Worm (Caenorhabditis elegans) whole organism, young adult: ENCODE measurements around the gene sre-3.

Experiments
- C06A6.2 ChIP-seq: fragments of 200-800 bp; sonication (Bioruptor generic); conservative IDR thresholded peaks from 2 replicates; pipeline ENCODE4 v1.3.6; 2022; ENCODE audit warnings: missing genetic modification characterization, missing compliant biosample characterization
- D2030.7 ChIP-seq: fragments of 200-800 bp; sonication (Bioruptor generic); IDR thresholded peaks from 2 replicates; pipeline ENCODE4 v1.3.6; 2022; ENCODE audit warnings: missing genetic modification reagents, missing genetic modification characterization, missing compliant biosample characterization
- F23B12.7 ChIP-seq: sonication (generic microtip); optimal IDR thresholded peaks from 2 replicates; lab custom pipeline; 2017; ENCODE audit warnings: missing genetic modification characterization, mild to moderate bottlenecking, missing compliant biosample characterization, antibody characterized with exemption, moderate library complexity; ENCODE audit not compliant: insufficient read depth
- F33H1.4 ChIP-seq: fragments of 200-800 bp; sonication (Bioruptor generic); IDR thresholded peaks from 2 replicates; pipeline ENCODE4 v1.3.6; 2022; ENCODE audit warnings: missing genetic modification reagents, missing genetic modification characterization, missing compliant biosample characterization
- F49E8.2 ChIP-seq: sonication (generic microtip); optimal IDR thresholded peaks from 3 replicates; lab custom pipeline; 2017; ENCODE audit warnings: missing genetic modification characterization, mild to moderate bottlenecking, missing compliant biosample characterization, antibody characterized with exemption, moderate library complexity; ENCODE audit not compliant: insufficient read depth
- Y67H2A.10 ChIP-seq: fragments of 200-800 bp; sonication (Bioruptor generic); conservative IDR thresholded peaks from 2 replicates; pipeline ENCODE4 v1.3.6; 2022; ENCODE audit warnings: missing genetic modification reagents, missing genetic modification characterization, missing compliant biosample characterization
- Y95B8A.8 ChIP-seq: fragments of 200-800 bp; sonication (Bioruptor generic); IDR thresholded peaks from 2 replicates; pipeline ENCODE4 v1.3.6; 2022; ENCODE audit warnings: missing genetic modification reagents, missing genetic modification characterization, missing compliant biosample characterization
- ZK185.1 ChIP-seq: sonication (generic microtip); optimal IDR thresholded peaks from 2 replicates; lab custom pipeline; 2016; ENCODE audit warnings: mild to moderate bottlenecking, missing genetic modification characterization, missing compliant biosample characterization; ENCODE audit not compliant: poor library complexity, severe bottlenecking
- ama-1 ChIP-seq, 3 experiments: fragments of 150-350 bp in 1 of 3; sonication (generic microtip) in 2 of 3; optimal IDR thresholded peaks; 2 replicates each; lab custom pipeline; 2014 to 2018; ENCODE audit warnings: missing biosample characterization in 2 of 3, missing genetic modification characterization in 2 of 3, missing genetic modification reagents in 2 of 3
- aptf-2 ChIP-seq: fragments of 200-800 bp; sonication (Bioruptor generic); conservative IDR thresholded peaks from 2 replicates; pipeline ENCODE4 v1.3.6; 2022; ENCODE audit warnings: missing genetic modification reagents, missing genetic modification characterization, missing compliant biosample characterization
- athp-1 ChIP-seq: sonication (generic microtip); optimal IDR thresholded peaks from 2 replicates; lab custom pipeline; 2017; ENCODE audit warnings: mild to moderate bottlenecking, missing genetic modification characterization, missing compliant biosample characterization
- attf-3 ChIP-seq: fragments of 200-800 bp; sonication (Bioruptor generic); conservative IDR thresholded peaks from 2 replicates; pipeline ENCODE4 v1.3.6; 2022; ENCODE audit warnings: missing genetic modification reagents, missing genetic modification characterization, missing compliant biosample characterization
- attf-5 ChIP-seq: fragments of 200-800 bp; sonication (Bioruptor generic); optimal IDR thresholded peaks from 2 replicates; lab custom pipeline; 2018; ENCODE audit warnings: mild to moderate bottlenecking, missing genetic modification characterization, missing compliant biosample characterization
- attf-6 ChIP-seq: fragments of 200-800 bp; sonication (Bioruptor generic); IDR thresholded peaks from 2 replicates; pipeline ENCODE4 v1.3.6; 2022; ENCODE audit warnings: missing genetic modification reagents, missing genetic modification characterization, missing compliant biosample characterization
- bed-1 ChIP-seq: fragments of 200-800 bp; sonication (Bioruptor generic); IDR thresholded peaks from 2 replicates; pipeline ENCODE4 v1.3.6; 2022; ENCODE audit warnings: missing genetic modification reagents, missing genetic modification characterization, missing compliant biosample characterization
- ccch-3 ChIP-seq: fragments of 200-800 bp; sonication (Bioruptor generic); optimal IDR thresholded peaks from 2 replicates; lab custom pipeline; 2018; ENCODE audit warnings: mild to moderate bottlenecking, missing genetic modification characterization, missing compliant biosample characterization
- cebp-2 ChIP-seq: fragments of 200-800 bp; sonication (Bioruptor generic); IDR thresholded peaks from 2 replicates; pipeline ENCODE4 v1.3.6; 2022; ENCODE audit warnings: missing genetic modification characterization, missing compliant biosample characterization
- ceh-100 ChIP-seq: fragments of 200-800 bp; sonication (Bioruptor generic); IDR thresholded peaks from 2 replicates; pipeline ENCODE4 v1.3.6; 2022; ENCODE audit warnings: missing genetic modification reagents, missing genetic modification characterization, missing compliant biosample characterization
- ceh-91 ChIP-seq: fragments of 200-800 bp; sonication (Bioruptor generic); IDR thresholded peaks from 2 replicates; pipeline ENCODE4 v1.3.6; 2022; ENCODE audit warnings: missing genetic modification reagents, missing genetic modification characterization, missing compliant biosample characterization
- die-1 ChIP-seq: sonication (generic microtip); optimal IDR thresholded peaks from 2 replicates; lab custom pipeline; 2016; ENCODE audit warnings: missing genotype, mild to moderate bottlenecking, missing genetic modification characterization, missing compliant biosample characterization
- dpff-1 ChIP-seq: sonication (generic microtip); optimal IDR thresholded peaks from 2 replicates; lab custom pipeline; 2017; ENCODE audit warnings: mild to moderate bottlenecking, missing genetic modification characterization, missing compliant biosample characterization
- dpl-1 ChIP-seq: fragments of 150-350 bp; optimal IDR thresholded peaks from 2 replicates; lab custom pipeline; 2014; ENCODE audit warnings: missing biosample characterization, missing genetic modification reagents, missing genetic modification characterization
- efl-1 ChIP-seq: fragments of 150-350 bp; optimal IDR thresholded peaks from 2 replicates; lab custom pipeline; 2014; ENCODE audit warnings: missing biosample characterization, missing genetic modification reagents, missing genetic modification characterization
- egl-44 ChIP-seq: fragments of 200-800 bp; sonication (Bioruptor generic); IDR thresholded peaks from 2 replicates; pipeline ENCODE4 v1.3.6; 2022; ENCODE audit warnings: missing genetic modification reagents, missing genetic modification characterization, missing compliant biosample characterization
- egrh-3 ChIP-seq: fragments of 200-800 bp; sonication (Bioruptor generic); IDR thresholded peaks from 2 replicates; pipeline ENCODE4 v1.3.6; 2022; ENCODE audit warnings: missing genetic modification reagents, missing genetic modification characterization, missing compliant biosample characterization
- fkh-3 ChIP-seq: sonication (generic microtip); optimal IDR thresholded peaks from 2 replicates; lab custom pipeline; 2016; ENCODE audit warnings: mild to moderate bottlenecking, missing genetic modification characterization, missing compliant biosample characterization
- hmg-1.2 ChIP-seq: fragments of 200-800 bp; sonication (Bioruptor generic); IDR thresholded peaks from 2 replicates; pipeline ENCODE4 v1.3.6; 2022; ENCODE audit warnings: missing genetic modification reagents, missing genetic modification characterization, missing compliant biosample characterization
- hsf-1 ChIP-seq: fragments of 200-800 bp; sonication (Bioruptor generic); IDR thresholded peaks from 2 replicates; pipeline ENCODE4 v1.3.6; 2022; ENCODE audit warnings: missing genetic modification reagents, missing genetic modification characterization, missing compliant biosample characterization
- lin-26 ChIP-seq: fragments of 200-800 bp; sonication (Bioruptor generic); IDR thresholded peaks from 2 replicates; pipeline ENCODE4 v1.3.6; 2022; ENCODE audit warnings: missing genetic modification reagents, missing genetic modification characterization, missing compliant biosample characterization
- lin-54 ChIP-seq: fragments of 200-800 bp; sonication (Bioruptor generic); optimal IDR thresholded peaks from 2 replicates; lab custom pipeline; 2018; ENCODE audit warnings: mild to moderate bottlenecking, missing genetic modification characterization, missing compliant biosample characterization
- lsl-1 ChIP-seq: fragments of 200-800 bp; sonication (Bioruptor generic); optimal IDR thresholded peaks from 2 replicates; lab custom pipeline; 2018; ENCODE audit warnings: mild to moderate bottlenecking, missing genetic modification characterization, moderate library complexity, missing compliant biosample characterization
- madf-3 ChIP-seq: fragments of 200-800 bp; sonication (Bioruptor generic); IDR thresholded peaks from 2 replicates; pipeline ENCODE4 v1.3.6; 2022; ENCODE audit warnings: missing genetic modification reagents, missing genetic modification characterization, missing compliant biosample characterization
- madf-6 ChIP-seq: fragments of 200-800 bp; sonication (Bioruptor generic); IDR thresholded peaks from 2 replicates; pipeline ENCODE4 v1.3.6; 2022; ENCODE audit warnings: missing genetic modification reagents, missing genetic modification characterization, missing compliant biosample characterization
- madf-8 ChIP-seq: fragments of 200-800 bp; sonication (Bioruptor generic); conservative IDR thresholded peaks from 2 replicates; pipeline ENCODE4 v1.3.6; 2022; ENCODE audit warnings: missing genetic modification reagents, missing genetic modification characterization, missing compliant biosample characterization
- mcd-1 ChIP-seq: fragments of 200-800 bp; sonication (Bioruptor generic); IDR thresholded peaks from 2 replicates; pipeline ENCODE4 v1.3.6; 2022; ENCODE audit warnings: missing genetic modification reagents, missing genetic modification characterization, missing compliant biosample characterization
- pbrm-1 ChIP-seq: fragments of 200-800 bp; sonication (Bioruptor generic); IDR thresholded peaks from 2 replicates; pipeline ENCODE4 v1.3.6; 2022; ENCODE audit warnings: missing genetic modification reagents, missing genetic modification characterization, missing compliant biosample characterization
- rcor-1 ChIP-seq: fragments of 200-800 bp; sonication (Bioruptor generic); IDR thresholded peaks from 2 replicates; pipeline ENCODE4 v1.3.6; 2022; ENCODE audit warnings: missing genetic modification reagents, missing genetic modification characterization, missing compliant biosample characterization
- rpc-1 ChIP-seq, 2 experiments: fragments of 150-350 bp in 1 of 2; sonication (generic microtip) in 1 of 2; optimal IDR thresholded peaks; 2 replicates each; lab custom pipeline; 2014 to 2018; ENCODE audit warnings: missing biosample characterization in 1 of 2, missing genetic modification characterization in 1 of 2, missing genetic modification reagents in 1 of 2, missing genotype in 1 of 2
- snpc-1.3 ChIP-seq: sonication (generic microtip); optimal IDR thresholded peaks from 2 replicates; lab custom pipeline; 2017; ENCODE audit warnings: missing genetic modification characterization, mild to moderate bottlenecking, missing compliant biosample characterization, antibody characterized with exemption, moderate library complexity, missing genotype, missing genetic modification reagents; ENCODE audit not compliant: insufficient read depth
- snpc-3.4 ChIP-seq: sonication (generic microtip); optimal IDR thresholded peaks from 2 replicates; lab custom pipeline; 2017; ENCODE audit warnings: missing genetic modification characterization, mild to moderate bottlenecking, missing compliant biosample characterization, antibody characterized with exemption, moderate library complexity, missing genotype, missing genetic modification reagents
- snpc-4 ChIP-seq, 5 experiments: fragments of 150-350 bp in 1 of 5; sonication (generic microtip) in 4 of 5; optimal IDR thresholded peaks; 2 replicates each; lab custom pipeline; 2014 to 2018; ENCODE audit warnings: missing genetic modification characterization in 5 of 5, missing biosample characterization in 3 of 5, antibody characterized with exemption in 2 of 5, mild to moderate bottlenecking in 2 of 5, missing compliant biosample characterization in 2 of 5, missing genotype in 2 of 5, moderate library complexity in 2 of 5, missing genetic modification reagents in 1 of 5
- tbp1 ChIP-seq: fragments of 200-800 bp; sonication (Bioruptor generic); optimal IDR thresholded peaks from 2 replicates; lab custom pipeline; 2018; ENCODE audit warnings: mild to moderate bottlenecking, missing genetic modification characterization, missing compliant biosample characterization
- unc-130 ChIP-seq: sonication (generic microtip); optimal IDR thresholded peaks from 2 replicates; lab custom pipeline; 2016; ENCODE audit warnings: missing genetic modification reagents, missing genetic modification characterization, missing compliant biosample characterization
- xnd-1 ChIP-seq: sonication (generic microtip); optimal IDR thresholded peaks from 2 replicates; lab custom pipeline; 2016; ENCODE audit warnings: missing genotype, missing genetic modification reagents, missing genetic modification characterization, missing compliant biosample characterization
- ztf-18 ChIP-seq: sonication (generic microtip); optimal IDR thresholded peaks from 2 replicates; lab custom pipeline; 2016; ENCODE audit warnings: missing genotype, mild to moderate bottlenecking, missing genetic modification characterization, missing compliant biosample characterization
- ztf-6 ChIP-seq: fragments of 200-800 bp; sonication (Bioruptor generic); IDR thresholded peaks from 2 replicates; pipeline ENCODE4 v1.3.6; 2022; ENCODE audit warnings: missing genetic modification reagents, missing genetic modification characterization, missing compliant biosample characterization

sre-3 gene

DNA sequence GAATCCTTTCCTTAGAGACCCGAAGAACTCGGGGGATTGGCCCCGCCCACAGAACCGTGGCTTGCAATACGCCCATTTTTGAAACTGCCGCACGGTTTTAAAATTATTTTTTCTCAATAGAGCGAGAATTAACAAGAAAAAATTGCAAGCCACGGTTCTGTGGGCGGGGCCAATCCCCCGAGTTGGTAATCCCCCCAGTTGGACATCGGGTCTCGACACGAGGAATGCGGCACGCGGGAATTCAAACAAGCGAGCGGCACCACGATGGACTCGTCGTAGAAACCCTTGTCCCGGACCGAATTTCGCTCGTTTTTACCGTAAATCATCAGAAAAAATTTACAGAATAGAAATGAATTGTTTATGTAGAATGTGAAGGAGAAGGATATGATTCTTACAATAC is 32.5 kb upstream of the sre-3 start:
- TF ChIP-seq cebp-2 (GFP tag; lab: Robert Waterston, UW) = no peak
- no peak for TF ChIP-seq lin-26 (GFP tag; lab: Robert Waterston, UW)
- peak; percentile 69 for TF ChIP-seq mcd-1
- TF ChIP-seq ama-1 (optimal IDR thresholded peaks at IDR 0.05; lab: Kevin White, UChicago) = no peak
- TF ChIP-seq ama-1 (GFP tag; optimal IDR thresholded peaks at IDR 0.05; lab: Kevin White, UChicago) = no peak
- TF ChIP-seq hsf-1 (GFP tag; lab: Robert Waterston, UW) = peak; percentile 23; the same call in 1 of the 2 replicates
- no peak for TF ChIP-seq attf-5 (GFP tag; lab: Kevin White, UChicago)
- no peak for TF ChIP-seq snpc-3.4 (tag; lab: Kevin White, UChicago)
- peak; percentile 29; the same call in 1 of the 2 replicates for TF ChIP-seq egrh-3
- TF ChIP-seq ZK185.1 (tag; lab: Kevin White, UChicago) = no peak
- TF ChIP-seq F33H1.4 (GFP tag; lab: Robert Waterston, UW) = peak; percentile 76
- peak; percentile 70 for TF ChIP-seq ceh-100
- peak; percentile 51 for TF ChIP-seq xnd-1
- no peak for TF ChIP-seq bed-1 (GFP tag; lab: Robert Waterston, UW)
- no peak for TF ChIP-seq fkh-3 (tag; lab: Kevin White, UChicago)
- no peak for TF ChIP-seq C06A6.2
- no peak for TF ChIP-seq tbp1 (GFP tag; lab: Kevin White, UChicago)
- no peak for TF ChIP-seq egl-44 (GFP tag; lab: Robert Waterston, UW)
- peak; percentile 58 for TF ChIP-seq ceh-91 (GFP tag; lab: Robert Waterston, UW)
- TF ChIP-seq pbrm-1 (GFP tag; lab: Robert Waterston, UW) = 0 out of 2 replicates have a peak, but pooled peaks have one; percentile 16
- TF ChIP-seq die-1 (tag; lab: Kevin White, UChicago) = no peak
- TF ChIP-seq snpc-4 (GFP tag; optimal IDR thresholded peaks at IDR 0.05; lab: Kevin White, UChicago) = peak; percentile 3
- peak in 1 of 4 experiments; percentile 8 for TF ChIP-seq snpc-4 (tag; optimal IDR thresholded peaks at IDR 0.05; lab: Kevin White, UChicago)
- TF ChIP-seq aptf-2 (GFP tag; lab: Robert Waterston, UW) = 0 out of 2 replicates have a peak, but pooled peaks have one; percentile 22
- no peak for TF ChIP-seq rpc-1 (optimal IDR thresholded peaks at IDR 0.05; lab: Kevin White, UChicago)
- TF ChIP-seq rpc-1 (tag; optimal IDR thresholded peaks at IDR 0.05; lab: Kevin White, UChicago) = no peak
- no peak for TF ChIP-seq Y67H2A.10 (GFP tag; lab: Robert Waterston, UW)
- TF ChIP-seq athp-1 (tag; lab: Kevin White, UChicago) = no peak
- TF ChIP-seq madf-6 (GFP tag; lab: Robert Waterston, UW) = peak; percentile 79
- TF ChIP-seq rcor-1 (GFP tag; lab: Robert Waterston, UW) = peak; percentile 65
- no peak for TF ChIP-seq snpc-1.3 (tag; lab: Kevin White, UChicago)
- peak; percentile 65 for TF ChIP-seq lsl-1
- TF ChIP-seq hmg-1.2 (GFP tag; lab: Robert Waterston, UW) = peak; percentile 30; the same call in 1 of the 2 replicates
- TF ChIP-seq attf-6 (GFP tag; lab: Robert Waterston, UW) = 0 out of 2 replicates have a peak, but pooled peaks have one; percentile 38
- no peak for TF ChIP-seq dpff-1 (tag; lab: Kevin White, UChicago)
- peak; percentile 73 for TF ChIP-seq efl-1
- peak; percentile 56; the same call in 1 of the 2 replicates for TF ChIP-seq madf-8 (GFP tag; lab: Robert Waterston, UW)
- TF ChIP-seq ccch-3 (GFP tag; lab: Kevin White, UChicago) = no peak
- TF ChIP-seq D2030.7 (GFP tag; lab: Robert Waterston, UW) = peak; percentile 55
- no peak for TF ChIP-seq ztf-6 (GFP tag; lab: Robert Waterston, UW)
- no peak for TF ChIP-seq F23B12.7
- no peak for TF ChIP-seq Y95B8A.8 (GFP tag; lab: Robert Waterston, UW)
- peak; percentile 30 for TF ChIP-seq ztf-18
- 0 out of 2 replicates have a peak, but pooled peaks have one; percentile 8 for TF ChIP-seq attf-3 (GFP tag; lab: Robert Waterston, UW)
- TF ChIP-seq F49E8.2 (tag; lab: Kevin White, UChicago) = peak; percentile 50
- TF ChIP-seq dpl-1 (GFP tag; lab: Kevin White, UChicago) = peak; percentile 40
- peak; percentile 42 for TF ChIP-seq unc-130
- TF ChIP-seq madf-3 (GFP tag; lab: Robert Waterston, UW) = no peak
- peak; percentile 77 for TF ChIP-seq lin-54 (GFP tag; lab: Kevin White, UChicago)
